Worm (Caenorhabditis elegans) whole organism, L1 larva: ENCODE measurements around the gene Y48C3A.18.

Source experiments
- alr-1 ChIP-seq: fragments of 200-800 bp; sonication (Bioruptor generic); optimal IDR thresholded peaks from 2 replicates; lab custom pipeline; 2018; ENCODE audit warnings: borderline replicate concordance, mild to moderate bottlenecking, missing genetic modification characterization, missing compliant biosample characterization
- ceh-82 ChIP-seq, 3 experiments: fragments of 150-350 bp in 1 of 3; sonication (generic microtip) in 2 of 3; optimal IDR thresholded peaks; 2 replicates each; lab custom pipeline; 2014 to 2017; ENCODE audit warnings: missing biosample characterization in 3 of 3, missing genetic modification characterization in 3 of 3
- ces-1 ChIP-seq: fragments of 150-350 bp; optimal IDR thresholded peaks from 2 replicates; lab custom pipeline; 2014; ENCODE audit warnings: missing biosample characterization, missing genetic modification reagents, missing genetic modification characterization
- ets-5 ChIP-seq: fragments of 200-800 bp; sonication (Bioruptor generic); IDR thresholded peaks from 2 replicates; pipeline ENCODE4 v1.3.6; 2022; ENCODE audit warnings: missing genetic modification characterization, missing compliant biosample characterization
- irx-1 ChIP-seq: sonication (generic microtip); optimal IDR thresholded peaks from 2 replicates; lab custom pipeline; 2016; ENCODE audit warnings: missing genetic modification characterization, missing compliant biosample characterization
- lin-39 ChIP-seq: fragments of 150-350 bp; optimal IDR thresholded peaks from 2 replicates; lab custom pipeline; 2014; ENCODE audit warnings: missing biosample characterization, missing genetic modification reagents, missing genetic modification characterization
- nhr-19 ChIP-seq: fragments of 200-800 bp; sonication (Bioruptor generic); conservative IDR thresholded peaks from 2 replicates; pipeline ENCODE4 v1.3.6; 2022; ENCODE audit warnings: missing genetic modification characterization, missing compliant biosample characterization
- nhr-84 ChIP-seq: sonication (generic microtip); optimal IDR thresholded peaks from 2 replicates; lab custom pipeline; 2017; ENCODE audit warnings: missing biosample characterization, missing genetic modification characterization
- swsn-7 ChIP-seq: sonication (generic microtip); optimal IDR thresholded peaks from 2 replicates; lab custom pipeline; 2016; ENCODE audit warnings: missing genetic modification characterization, missing compliant biosample characterization

DNA sequence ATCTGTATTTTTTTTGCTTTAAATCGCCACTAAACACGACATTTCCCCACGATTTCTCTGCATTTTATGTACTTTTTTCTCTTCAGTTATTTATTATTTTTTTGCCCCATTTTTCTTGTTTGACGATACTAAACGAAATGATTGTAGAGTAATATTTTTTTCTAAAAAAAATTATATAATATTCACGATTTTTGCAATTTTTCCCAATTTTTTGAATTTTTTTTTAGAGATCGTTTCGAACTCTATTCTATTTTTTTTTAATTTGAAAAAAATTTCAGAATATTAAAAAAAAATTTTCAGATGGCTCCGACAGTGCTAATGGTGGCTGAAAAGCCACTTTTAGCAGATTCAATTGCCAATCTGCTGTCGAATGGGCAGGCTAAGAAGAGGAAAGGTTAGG is 23.0 kb upstream of the Y48C3A.18 start, which contains the start of gene Y48C3A.14:
- TF ChIP-seq ets-5 (GFP tag; lab: Robert Waterston, UW): no peak
- TF ChIP-seq alr-1 (tag; lab: Kevin White, UChicago): no peak
- TF ChIP-seq ces-1 (GFP tag; lab: Kevin White, UChicago): no peak
- no peak for TF ChIP-seq nhr-19 (GFP tag; lab: Robert Waterston, UW)
- TF ChIP-seq lin-39: no peak
- TF ChIP-seq nhr-84 (tag; lab: Kevin White, UChicago): no peak
- no peak for TF ChIP-seq ceh-82 (tag; optimal IDR thresholded peaks at IDR 0.05; lab: Kevin White, UChicago)
- TF ChIP-seq irx-1 (tag; lab: Kevin White, UChicago): no peak
- TF ChIP-seq swsn-7: no peak
